Worm (Caenorhabditis elegans): ENCODE results near the gene F35B12.10.

DNA sequence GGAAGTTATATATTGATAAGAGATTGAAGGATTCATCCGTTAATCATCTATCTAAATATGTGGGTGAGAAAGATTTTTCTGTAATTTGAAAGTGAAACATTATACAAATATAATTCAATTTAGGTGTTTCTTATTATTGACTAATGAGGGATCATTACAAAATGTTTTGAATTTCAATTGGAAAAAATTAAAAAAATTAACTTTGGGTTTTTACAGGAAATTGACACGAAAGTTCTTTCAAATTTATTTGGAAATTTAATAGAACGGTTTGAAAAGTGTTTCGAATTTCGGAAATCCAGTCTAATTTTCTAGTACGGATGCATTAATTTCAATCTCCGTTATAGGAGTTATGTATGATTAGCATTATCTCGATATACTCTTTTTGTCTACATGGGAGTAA is 24.0 kb upstream of the F35B12.10 start:
- TF ChIP-seq mab-5 (tag; optimal IDR thresholded peaks at IDR 0.05), result no peak
- no peak for TF ChIP-seq unc-39 (tag; optimal IDR thresholded peaks at IDR 0.05)
- no peak for TF ChIP-seq ztf-11 (tag; optimal IDR thresholded peaks at IDR 0.05)
- no peak for TF ChIP-seq nhr-6 (tag; optimal IDR thresholded peaks at IDR 0.05)
- no peak for TF ChIP-seq alr-1 (tag; optimal IDR thresholded peaks at IDR 0.05)
- TF ChIP-seq nhr-237 (tag; optimal IDR thresholded peaks at IDR 0.05), result no peak
- no peak for TF ChIP-seq lsy-2 (tag; optimal IDR thresholded peaks at IDR 0.05)
- TF ChIP-seq ZK546.5 (tag; optimal IDR thresholded peaks at IDR 0.05), result no peak
- no peak for TF ChIP-seq Y55F3AM.14 (GFP tag; optimal IDR thresholded peaks at IDR 0.05)
